Fruit fly (Drosophila melanogaster): ENCODE data around the gene CheB38a.

The CheB38a gene

DNA sequence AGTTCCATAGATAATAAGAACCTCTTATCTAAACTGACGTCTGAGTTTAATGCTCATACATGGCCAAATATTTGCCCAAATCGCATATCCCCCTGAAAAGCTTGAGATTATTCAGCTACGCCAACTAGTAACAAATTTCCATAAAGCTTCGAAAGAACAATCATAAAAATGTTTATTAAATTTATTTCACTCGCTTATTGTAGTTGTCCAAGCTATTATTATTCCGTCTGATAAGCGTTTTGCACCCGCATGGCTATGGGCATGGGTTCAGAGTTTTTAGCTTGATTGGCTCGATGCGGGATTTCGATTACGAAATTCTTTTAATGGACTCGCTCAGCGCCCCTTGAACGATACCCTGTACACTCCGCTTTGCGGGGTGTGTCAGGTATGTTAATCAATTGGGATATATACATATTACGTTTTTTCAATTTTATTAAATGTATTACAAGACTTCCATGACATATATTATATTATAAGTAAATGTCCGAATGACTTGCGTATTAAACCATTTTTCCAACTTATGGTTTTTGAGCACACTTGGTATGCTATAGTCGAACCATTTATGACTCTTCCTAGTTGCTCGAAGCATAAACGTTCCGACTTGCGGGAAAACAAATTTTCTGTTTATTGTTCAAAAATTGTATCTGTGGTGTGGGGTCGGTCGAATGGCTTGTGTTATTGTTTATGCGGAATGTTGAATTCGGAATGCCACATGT is 12.6 kb downstream of the CheB38a start (continued):
- peak; percentile 52 for TF ChIP-seq CG10565 (GFP tag; optimal IDR thresholded peaks at IDR 0.05)
- peak; percentile 5 for TF ChIP-seq kni (GFP tag; optimal IDR thresholded peaks at IDR 0.05)
- peak; percentile 87 for TF ChIP-seq MTF-1 (GFP tag; optimal IDR thresholded peaks at IDR 0.05; ENCODE audit: borderline replicate concordance)
- TF ChIP-seq ssp (GFP tag; IDR thresholded peaks at IDR 0.05), result peak; percentile 87
- TF ChIP-seq wdn (GFP tag; IDR thresholded peaks at IDR 0.05), result peak; percentile 92
- peak; percentile 92 for TF ChIP-seq H15 (GFP tag; IDR thresholded peaks at IDR 0.05)
- TF ChIP-seq Sin3A (optimal IDR thresholded peaks at IDR 0.05), result no peak
- TF ChIP-seq CG13424 (tag; optimal IDR thresholded peaks at IDR 0.05), result peak; percentile 95
- peak; percentile 89 for TF ChIP-seq CG5245 (GFP tag; optimal IDR thresholded peaks at IDR 0.05)
- TF ChIP-seq Poxn (GFP tag; IDR thresholded peaks at IDR 0.05), result peak; percentile 87
- TF ChIP-seq Tbp (GFP tag; optimal IDR thresholded peaks at IDR 0.05), result no peak
- peak; percentile 91 for TF ChIP-seq CG13123 (GFP tag; optimal IDR thresholded peaks at IDR 0.05)
- TF ChIP-seq Hr51 (GFP tag; optimal IDR thresholded peaks at IDR 0.05), result peak; percentile 76 to 97
- TF ChIP-seq h (optimal IDR thresholded peaks at IDR 0.05), result no peak
- TF ChIP-seq z (GFP tag; IDR thresholded peaks at IDR 0.05), result peak; percentile 61; the same call in 1 of the 3 replicates
- TF ChIP-seq CG34422 (GFP tag; IDR thresholded peaks at IDR 0.05), result peak; percentile 95
- peak; percentile 94 for TF ChIP-seq tio (GFP tag; optimal IDR thresholded peaks at IDR 0.05)
- 0 out of 2 replicates have a peak, but pooled peaks have one; percentile 34 for TF ChIP-seq hbn (GFP tag; IDR thresholded peaks at IDR 0.05; ENCODE audit: partially characterized antibody)
- TF ChIP-seq ro (GFP tag; IDR thresholded peaks at IDR 0.05), result peak; percentile 89
- TF ChIP-seq CG31365 (tag; optimal IDR thresholded peaks at IDR 0.05), result peak; percentile 78
- peak; percentile 96 for TF ChIP-seq org-1 (GFP tag; optimal IDR thresholded peaks at IDR 0.05)
- TF ChIP-seq Dek (tag; optimal IDR thresholded peaks at IDR 0.05), result peak; percentile 95
- peak; percentile 64 for TF ChIP-seq CG3995 (GFP tag; optimal IDR thresholded peaks at IDR 0.05)
- TF ChIP-seq pho (GFP tag; optimal IDR thresholded peaks at IDR 0.05), result peak; percentile 86
- TF ChIP-seq croc (GFP tag; conservative IDR thresholded peaks at IDR 0.05), result peak; percentile 91
- peak; percentile 88 for TF ChIP-seq Doc2 (GFP tag; IDR thresholded peaks at IDR 0.05)
- peak; percentile 73 for TF ChIP-seq inv (GFP tag; IDR thresholded peaks at IDR 0.05; ENCODE audit: partially characterized antibody)
- TF ChIP-seq bcd (GFP tag; optimal IDR thresholded peaks at IDR 0.05), result peak; percentile 95
- TF ChIP-seq CG7745 (tag; optimal IDR thresholded peaks at IDR 0.05), result peak; percentile 28
- TF ChIP-seq CoRest (tag; optimal IDR thresholded peaks at IDR 0.05), result peak; percentile 97
- peak; percentile 92 for TF ChIP-seq wor (GFP tag; IDR thresholded peaks at IDR 0.05)
- peak; percentile 77 for TF ChIP-seq CG10431 (GFP tag; optimal IDR thresholded peaks at IDR 0.05)
- TF ChIP-seq eyg (GFP tag; optimal IDR thresholded peaks at IDR 0.05), result no peak
- TF ChIP-seq nau (GFP tag; optimal IDR thresholded peaks at IDR 0.05), result peak; percentile 92
- TF ChIP-seq Deaf1 (tag; optimal IDR thresholded peaks at IDR 0.05), result peak; percentile 81
- peak; percentile 37 for TF ChIP-seq Sry-δ (GFP tag; optimal IDR thresholded peaks at IDR 0.05)
- TF ChIP-seq Asciz (GFP tag; optimal IDR thresholded peaks at IDR 0.05), result peak; percentile 94
- peak; percentile 88 for TF ChIP-seq chn (GFP tag; optimal IDR thresholded peaks at IDR 0.05)
- TF ChIP-seq sqz (GFP tag; optimal IDR thresholded peaks at IDR 0.05), result peak; percentile 83
- peak; percentile 75 for TF ChIP-seq CG17802 (tag; optimal IDR thresholded peaks at IDR 0.05)
- TF ChIP-seq grau (tag; optimal IDR thresholded peaks at IDR 0.05), result peak; percentile 96
- TF ChIP-seq Aef1 (GFP tag; IDR thresholded peaks at IDR 0.05), result peak; percentile 93
- TF ChIP-seq CkIIα-i1 (GFP tag; IDR thresholded peaks at IDR 0.05), result peak; percentile 53; the same call in 1 of the 2 replicates
- peak in 1 of 2 experiments; percentile 81 for TF ChIP-seq Hr78 (GFP tag; optimal IDR thresholded peaks at IDR 0.05)
- peak; percentile 96 for TF ChIP-seq oc (tag; optimal IDR thresholded peaks at IDR 0.05)
- peak; percentile 83 for TF ChIP-seq gcm2 (GFP tag; optimal IDR thresholded peaks at IDR 0.05)
- peak; percentile 85 for TF ChIP-seq CG4617 (GFP tag; optimal IDR thresholded peaks at IDR 0.05; ENCODE audit: borderline replicate concordance)
- peak; percentile 96 for TF ChIP-seq CG3281 (GFP tag; optimal IDR thresholded peaks at IDR 0.05)
- TF ChIP-seq trh (GFP tag; optimal IDR thresholded peaks at IDR 0.05), result peak; percentile 84

Measured in whole organism, embryonic.